Fruit fly (Drosophila melanogaster) whole organism, pupa: ENCODE data around the gene KP78b.

Experiments
- CG12605 ChIP-seq: fragments of 200-800 bp; sonication (Bioruptor generic); IDR thresholded peaks from 2 replicates; pipeline ENCODE4 v1.3.6; 2022; ENCODE audit warnings: missing biosample characterization, missing genetic modification characterization
- CG13204 ChIP-seq: fragments of 200-800 bp; sonication (Bioruptor generic); optimal IDR thresholded peaks from 2 replicates; lab custom pipeline; 2018; ENCODE audit warnings: missing biosample characterization, mild to moderate bottlenecking, missing genetic modification characterization, moderate library complexity
- CG17806 ChIP-seq: fragments of 200-800 bp; sonication (Bioruptor generic); optimal IDR thresholded peaks from 2 replicates; lab custom pipeline; 2018; ENCODE audit warnings: missing biosample characterization, mild to moderate bottlenecking, missing genetic modification characterization, moderate library complexity
- CG4496 ChIP-seq: fragments of 200-800 bp; sonication (Bioruptor generic); IDR thresholded peaks from 3 replicates; pipeline ENCODE4 v1.3.6; 2022; ENCODE audit warnings: missing biosample characterization, missing genetic modification characterization
- EcR ChIP-seq: fragments of 200-800 bp; sonication (Bioruptor generic); optimal IDR thresholded peaks from 3 replicates; lab custom pipeline; 2019; ENCODE audit warnings: missing biosample characterization, missing genetic modification characterization, mild to moderate bottlenecking, moderate library complexity, missing genetic modification reagents
- Ets98B ChIP-seq: fragments of 200-800 bp; sonication (Bioruptor generic); IDR thresholded peaks from 2 replicates; pipeline ENCODE4 v1.3.6; 2022; ENCODE audit warnings: missing biosample characterization, missing genetic modification characterization
- Pif1A ChIP-seq: fragments of 200-800 bp; sonication (Bioruptor generic); optimal IDR thresholded peaks from 3 replicates; lab custom pipeline; 2016; ENCODE audit warnings: missing biosample characterization, missing genetic modification characterization
- Pif1B ChIP-seq: fragments of 200-800 bp; sonication (Bioruptor generic); optimal IDR thresholded peaks from 3 replicates; lab custom pipeline; 2016; ENCODE audit warnings: missing biosample characterization, missing genetic modification characterization
- Snoo ChIP-seq: fragments of 200-800 bp; sonication (Bioruptor generic); optimal IDR thresholded peaks from 3 replicates; lab custom pipeline; 2017; ENCODE audit warnings: missing biosample characterization, mild to moderate bottlenecking, missing genetic modification characterization, inconsistent platforms
- gl ChIP-seq: fragments of 200-800 bp; sonication (Bioruptor generic); optimal IDR thresholded peaks from 2 replicates; lab custom pipeline; 2018; ENCODE audit warnings: missing biosample characterization, mild to moderate bottlenecking, missing genetic modification characterization
- rn ChIP-seq: fragments of 200-800 bp; sonication (Bioruptor generic); IDR thresholded peaks from 2 replicates; pipeline ENCODE4 v1.3.6; 2022; ENCODE audit warnings: missing biosample characterization, missing genetic modification characterization

DNA sequence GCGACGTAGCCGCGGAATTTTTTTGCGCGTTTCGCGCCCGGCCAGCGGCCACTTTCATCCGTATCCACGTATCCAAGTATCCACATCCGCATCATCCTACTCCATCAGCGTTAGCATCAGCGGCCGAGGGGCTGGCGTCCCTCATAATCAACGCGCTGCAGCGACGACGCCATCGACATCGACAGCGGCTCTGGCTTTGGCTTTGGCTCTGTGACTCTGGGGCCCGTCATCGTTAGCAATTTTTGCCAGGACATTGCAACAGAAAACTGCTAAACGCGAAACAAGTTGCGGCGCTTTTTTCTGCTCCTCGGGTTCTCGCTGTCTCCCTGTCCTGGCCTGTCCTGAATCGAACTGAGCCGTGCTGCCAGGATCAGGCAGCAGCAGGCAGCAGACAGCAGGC, 24.8 kb downstream of the KP78b start, which contains the start of gene pros:
- TF ChIP-seq Snoo (no peak), EcR (GFP tag; lab: Kevin White, UChicago) (no peak), CG17806 (no peak), gl (no peak), CG12605 (GFP tag; lab: Robert Waterston, UW) (no peak), CG13204 (GFP tag; lab: Kevin White, UChicago) (no peak), CG4496 (GFP tag; lab: Robert Waterston, UW) (no peak), rn (GFP tag; lab: Robert Waterston, UW) (no peak), Ets98B (no peak), Pif1B (no peak), Pif1A (GFP tag; lab: Kevin White, UChicago) (no peak)
